Fruit fly (Drosophila melanogaster) whole organism, embryonic: ENCODE results near the gene frj.

Experiments
- Aef1 ChIP-seq: fragments of 200-800 bp; sonication (Bioruptor generic); IDR thresholded peaks from 3 replicates; pipeline ENCODE4 v1.3.6; 2022; ENCODE audit warnings: missing biosample characterization, missing genetic modification characterization
- Blimp-1 ChIP-seq: fragments of 200-800 bp; sonication (Bioruptor generic); optimal IDR thresholded peaks from 3 replicates; lab custom pipeline; 2018; ENCODE audit warnings: missing biosample characterization, missing genetic modification characterization, mild to moderate bottlenecking, moderate library complexity, missing genetic modification reagents
- CG1024 ChIP-seq: fragments of 200-800 bp; sonication (Bioruptor generic); IDR thresholded peaks from 2 replicates; pipeline ENCODE4 v1.3.6; 2022; ENCODE audit warnings: missing biosample characterization, missing genetic modification characterization
- CG12104 ChIP-seq: fragments of 200-800 bp; sonication (Bioruptor generic); optimal IDR thresholded peaks from 3 replicates; lab custom pipeline; 2016; ENCODE audit warnings: missing biosample characterization, missing genetic modification characterization
- CG12155 ChIP-seq: fragments of 200-800 bp; sonication (Bioruptor generic); optimal IDR thresholded peaks from 3 replicates; lab custom pipeline; 2016; ENCODE audit warnings: missing biosample characterization, missing genetic modification characterization
- CG12391 ChIP-seq: fragments of 200-800 bp; sonication (Bioruptor generic); optimal IDR thresholded peaks from 3 replicates; lab custom pipeline; 2018; ENCODE audit warnings: missing biosample characterization, mild to moderate bottlenecking, missing genetic modification characterization, moderate library complexity
- CG15514 ChIP-seq: fragments of 200-800 bp; sonication (Bioruptor generic); optimal IDR thresholded peaks from 3 replicates; lab custom pipeline; 2017; ENCODE audit warnings: missing biosample characterization, missing genetic modification characterization, mild to moderate bottlenecking, moderate library complexity, missing genetic modification reagents
- CG1647 ChIP-seq: fragments of 200-800 bp; sonication (Bioruptor generic); optimal IDR thresholded peaks from 3 replicates; lab custom pipeline; 2016; ENCODE audit warnings: missing biosample characterization, missing genetic modification characterization
- CG18764 ChIP-seq: fragments of 200-800 bp; sonication (Bioruptor generic); optimal IDR thresholded peaks from 3 replicates; lab custom pipeline; 2016; ENCODE audit warnings: missing biosample characterization, missing genetic modification characterization
- CG2120 ChIP-seq: fragments of 200-800 bp; sonication (Bioruptor generic); optimal IDR thresholded peaks from 3 replicates; lab custom pipeline; 2016; ENCODE audit warnings: missing biosample characterization, missing genetic modification characterization
- CG2678 ChIP-seq: fragments of 200-800 bp; sonication (Bioruptor generic); optimal IDR thresholded peaks from 3 replicates; lab custom pipeline; 2019; ENCODE audit warnings: missing biosample characterization, mild to moderate bottlenecking, missing genetic modification characterization, moderate library complexity
- CG31224 ChIP-seq: fragments of 200-800 bp; sonication (Bioruptor generic); IDR thresholded peaks from 2 replicates; pipeline ENCODE4 v1.3.6; 2022; ENCODE audit warnings: missing biosample characterization, missing genetic modification characterization
- CG31365 ChIP-seq: fragments of 200-800 bp; sonication (Bioruptor generic); optimal IDR thresholded peaks from 2 replicates; lab custom pipeline; 2018; ENCODE audit warnings: missing biosample characterization, mild to moderate bottlenecking, missing genetic modification characterization
- CG32767 ChIP-seq: fragments of 200-800 bp; sonication (Bioruptor generic); IDR thresholded peaks from 2 replicates; pipeline ENCODE4 v1.3.6; 2022; ENCODE audit warnings: missing biosample characterization, missing genetic modification characterization
- CG4424 ChIP-seq: fragments of 200-800 bp; sonication (Bioruptor generic); optimal IDR thresholded peaks from 3 replicates; lab custom pipeline; 2016; ENCODE audit warnings: missing biosample characterization, missing genetic modification characterization
- CG7372 ChIP-seq: fragments of 200-800 bp; sonication (Bioruptor generic); IDR thresholded peaks from 2 replicates; pipeline ENCODE4 v1.3.6; 2022; ENCODE audit warnings: missing biosample characterization, missing genetic modification characterization
- CG7786 ChIP-seq: fragments of 200-800 bp; sonication (Bioruptor generic); optimal IDR thresholded peaks from 2 replicates; lab custom pipeline; 2016; ENCODE audit warnings: missing biosample characterization, missing genetic modification characterization
- CG8765 ChIP-seq: fragments of 200-800 bp; sonication (Bioruptor generic); IDR thresholded peaks from 2 replicates; pipeline ENCODE4 v1.3.6; 2022; ENCODE audit warnings: missing biosample characterization, missing genetic modification characterization
- CG8924 ChIP-seq: fragments of 200-800 bp; optimal IDR thresholded peaks from 3 replicates; lab custom pipeline; 2019; ENCODE audit warnings: missing biosample characterization, mild to moderate bottlenecking, missing genetic modification characterization, moderate library complexity
- CG9609 ChIP-seq: fragments of 200-800 bp; sonication (Bioruptor generic); optimal IDR thresholded peaks from 3 replicates; lab custom pipeline; 2016; ENCODE audit warnings: missing biosample characterization, missing genetic modification characterization
- CG9932 ChIP-seq: fragments of 200-800 bp; sonication (Bioruptor generic); IDR thresholded peaks from 2 replicates; pipeline ENCODE4 v1.3.6; 2022; ENCODE audit warnings: missing biosample characterization, missing genetic modification characterization
- D19A ChIP-seq: fragments of 200-800 bp; optimal IDR thresholded peaks from 3 replicates; lab custom pipeline; 2019; ENCODE audit warnings: missing biosample characterization, mild to moderate bottlenecking, missing genetic modification characterization, moderate library complexity
- Doc3 ChIP-seq: fragments of 200-800 bp; sonication (Bioruptor generic); IDR thresholded peaks from 3 replicates; pipeline ENCODE4 v1.3.6; 2022; ENCODE audit warnings: missing biosample characterization, missing genetic modification characterization; ENCODE audit not compliant: partially characterized antibody
- Eip74EF ChIP-seq, 2 experiments: fragments of 200-800 bp in 1 of 2; fragments of >200 bp in 1 of 2; sonication (Bioruptor generic) in 1 of 2; optimal IDR thresholded peaks; 2 replicates each; lab custom pipeline; 2017 to 2019; ENCODE audit warnings: missing biosample characterization in 2 of 2, missing genetic modification characterization in 2 of 2, mild to moderate bottlenecking in 1 of 2, moderate library complexity in 1 of 2
- Elba2 ChIP-seq: fragments of 200-800 bp; sonication (Bioruptor generic); optimal IDR thresholded peaks from 3 replicates; lab custom pipeline; 2016; ENCODE audit warnings: missing biosample characterization, missing genetic modification characterization
- Gsc ChIP-seq: fragments of 200-800 bp; sonication (Bioruptor generic); IDR thresholded peaks from 2 replicates; pipeline ENCODE4 v1.3.6; 2022; ENCODE audit warnings: missing biosample characterization, missing genetic modification characterization
- HmgZ ChIP-seq: fragments of 200-800 bp; sonication (Bioruptor generic); optimal IDR thresholded peaks from 2 replicates; lab custom pipeline; 2018; ENCODE audit warnings: missing biosample characterization, mild to moderate bottlenecking, missing genetic modification characterization
- MESR4 ChIP-seq: fragments of 200-800 bp; sonication (Bioruptor generic); optimal IDR thresholded peaks from 2 replicates; lab custom pipeline; 2018; ENCODE audit warnings: missing biosample characterization, mild to moderate bottlenecking, missing genetic modification characterization, moderate library complexity
- NFAT ChIP-seq: fragments of 200-800 bp; sonication (Bioruptor generic); IDR thresholded peaks from 2 replicates; pipeline ENCODE4 v1.3.6; 2022; ENCODE audit warnings: missing biosample characterization, missing genetic modification characterization
- Nf-YA ChIP-seq: fragments of 200-800 bp; sonication (Bioruptor generic); IDR thresholded peaks from 2 replicates; pipeline ENCODE4 v1.3.6; 2022; ENCODE audit warnings: missing biosample characterization, missing genetic modification characterization
- Nf-YC ChIP-seq: fragments of 200-800 bp; optimal IDR thresholded peaks from 3 replicates; lab custom pipeline; 2019; ENCODE audit warnings: missing biosample characterization, mild to moderate bottlenecking, missing genetic modification characterization, moderate library complexity
- Sin3A ChIP-seq: fragments of >200 bp; optimal IDR thresholded peaks from 2 replicates; lab custom pipeline; 2018
- Sry-δ ChIP-seq: fragments of 200-800 bp; sonication (Bioruptor generic); optimal IDR thresholded peaks from 2 replicates; lab custom pipeline; 2016; ENCODE audit warnings: missing biosample characterization, missing genetic modification characterization
- amos ChIP-seq: fragments of 200-800 bp; sonication (Bioruptor generic); IDR thresholded peaks from 2 replicates; pipeline ENCODE4 v1.3.6; 2022; ENCODE audit warnings: missing biosample characterization, missing genetic modification characterization; ENCODE audit not compliant: partially characterized antibody
- ap ChIP-seq: fragments of 200-800 bp; sonication (Bioruptor generic); IDR thresholded peaks from 2 replicates; pipeline ENCODE4 v1.3.6; 2022; ENCODE audit warnings: missing biosample characterization, missing genetic modification characterization
- bsh ChIP-seq, 2 experiments: fragments of 200-800 bp; sonication (Bioruptor generic); optimal IDR thresholded peaks; 2 replicates each; lab custom pipeline; 2017 to 2018; ENCODE audit warnings: mild to moderate bottlenecking in 2 of 2, missing biosample characterization in 2 of 2, missing genetic modification characterization in 2 of 2, moderate library complexity in 1 of 2
- cg ChIP-seq: fragments of 200-800 bp; sonication (Bioruptor generic); optimal IDR thresholded peaks from 3 replicates; lab custom pipeline; 2019; ENCODE audit warnings: missing biosample characterization, mild to moderate bottlenecking, missing genetic modification characterization, moderate library complexity
- esg ChIP-seq: fragments of 200-800 bp; sonication (Bioruptor generic); conservative IDR thresholded peaks from 2 replicates; pipeline ENCODE4 v1.3.6; 2022; ENCODE audit warnings: missing biosample characterization, missing genetic modification characterization
- fd96Cb ChIP-seq: fragments of 200-800 bp; sonication (Bioruptor generic); optimal IDR thresholded peaks from 2 replicates; lab custom pipeline; 2018; ENCODE audit warnings: missing biosample characterization, mild to moderate bottlenecking, missing genetic modification characterization, moderate library complexity
- gcm ChIP-seq: fragments of 200-800 bp; sonication (Bioruptor generic); optimal IDR thresholded peaks from 2 replicates; lab custom pipeline; 2019; ENCODE audit warnings: missing biosample characterization, mild to moderate bottlenecking, missing genetic modification characterization, moderate library complexity
- grau ChIP-seq: fragments of 200-800 bp; optimal IDR thresholded peaks from 3 replicates; lab custom pipeline; 2019; ENCODE audit warnings: missing biosample characterization, mild to moderate bottlenecking, missing genetic modification characterization, moderate library complexity
- inv ChIP-seq: fragments of 200-800 bp; sonication (Bioruptor generic); IDR thresholded peaks from 2 replicates; pipeline ENCODE4 v1.3.6; 2022; ENCODE audit warnings: missing biosample characterization, missing genetic modification characterization; ENCODE audit not compliant: partially characterized antibody
- pho ChIP-seq: fragments of 200-800 bp; sonication (Bioruptor generic); optimal IDR thresholded peaks from 2 replicates; lab custom pipeline; 2016; ENCODE audit warnings: missing biosample characterization, missing genetic modification characterization
- rib ChIP-seq: fragments of 200-800 bp; sonication (Bioruptor generic); IDR thresholded peaks from 2 replicates; pipeline ENCODE4 v1.3.6; 2022; ENCODE audit warnings: missing biosample characterization, missing genetic modification characterization
- sc ChIP-seq, 3 experiments: fragments of >200 bp in 2 of 3; fragments of 200-800 bp in 1 of 3; sonication (Bioruptor generic) in 1 of 3; optimal IDR thresholded peaks; 2 replicates in 2 of 3; 3 replicates in 1 of 3; lab custom pipeline; 2017; ENCODE audit warnings: mild to moderate bottlenecking in 1 of 3, missing biosample characterization in 1 of 3, missing genetic modification characterization in 1 of 3, missing genetic modification reagents in 1 of 3
- sens ChIP-seq: fragments of 200-800 bp; sonication (Bioruptor generic); peaks from one replicate; lab custom pipeline; 2016; ENCODE audit warnings: missing biosample characterization, missing genetic modification characterization
- sna ChIP-seq: fragments of 200-800 bp; sonication (Bioruptor generic); IDR thresholded peaks from 2 replicates; pipeline ENCODE4 v1.3.6; 2022; ENCODE audit warnings: missing biosample characterization, missing genetic modification characterization; ENCODE audit not compliant: partially characterized antibody
- sob ChIP-seq: fragments of 200-800 bp; sonication (Bioruptor generic); IDR thresholded peaks from 2 replicates; pipeline ENCODE4 v1.3.6; 2022; ENCODE audit warnings: missing biosample characterization, missing genetic modification characterization
- yki ChIP-seq: fragments of >200 bp; optimal IDR thresholded peaks from 3 replicates; lab custom pipeline; 2018
- zf30C ChIP-seq: fragments of 200-800 bp; sonication (Bioruptor generic); optimal IDR thresholded peaks from 3 replicates; lab custom pipeline; 2018; ENCODE audit warnings: missing biosample characterization, mild to moderate bottlenecking, missing genetic modification characterization
- zfh2 ChIP-seq: fragments of 200-800 bp; sonication (Bioruptor generic); optimal IDR thresholded peaks from 2 replicates; lab custom pipeline; 2016; ENCODE audit warnings: missing biosample characterization, missing genetic modification characterization

Gene frj

DNA sequence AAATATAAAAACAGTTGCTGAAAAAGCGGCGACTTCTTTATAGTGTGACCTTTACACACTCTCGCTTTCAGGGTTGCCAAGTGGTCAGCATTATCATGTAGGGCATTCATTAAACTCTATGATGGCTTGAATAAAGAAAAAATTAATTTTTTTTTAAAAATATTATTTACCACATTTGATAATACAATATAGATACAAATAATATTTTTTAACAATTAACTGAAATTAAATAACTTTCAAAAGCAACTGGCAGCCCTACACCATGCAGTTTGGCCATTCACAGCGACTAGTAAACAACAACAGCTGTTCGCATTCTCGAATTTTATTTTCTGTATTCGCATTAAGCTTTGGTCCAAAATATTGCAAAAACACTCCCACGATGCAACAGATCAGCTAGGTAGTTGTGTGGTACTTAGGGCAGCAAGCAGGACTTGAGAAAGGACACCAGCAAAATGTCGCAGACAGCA, 35.0 kb downstream of the frj start, which contains the start of the genes Phf5a and CG31638 (continued):
- TF ChIP-seq inv (no peak), Elba2 (peak; percentile 63), NFAT (GFP tag; lab: Robert Waterston, UW) (peak; percentile 96), sens (GFP tag; lab: Kevin White, UChicago) (peak; percentile 86), pho (GFP tag; lab: Kevin White, UChicago) (no peak), CG7786 (GFP tag; lab: Kevin White, UChicago) (peak; percentile 82), zf30C (GFP tag; lab: Kevin White, UChicago) (no peak), CG9609 (GFP tag; lab: Kevin White, UChicago) (peak; percentile 73), CG18764 (GFP tag; lab: Kevin White, UChicago) (peak; percentile 95), cg (no peak), Sry-δ (no peak), CG32767 (GFP tag; lab: Robert Waterston, UW) (peak; percentile 94), MESR4 (GFP tag; lab: Kevin White, UChicago) (peak; percentile 54), esg (GFP tag; lab: Robert Waterston, UW) (peak; percentile 65), fd96Cb (tag; lab: Kevin White, UChicago) (peak; percentile 97), CG7372 (peak; percentile 97), CG31224 (GFP tag; lab: Robert Waterston, UW) (peak; percentile 92), CG4424 (GFP tag; lab: Kevin White, UChicago) (peak; percentile 97), grau (tag; lab: Kevin White, UChicago) (peak; percentile 82), HmgZ (peak; percentile 97), amos (no peak), CG1647 (GFP tag; lab: Kevin White, UChicago) (no peak), Nf-YC (tag; lab: Kevin White, UChicago) (peak; percentile 89), CG8924 (tag; lab: Kevin White, UChicago) (peak; percentile 92), CG8765 (GFP tag; lab: Robert Waterston, UW) (peak; percentile 96), sob (GFP tag; lab: Robert Waterston, UW) (peak; percentile 71), gcm (GFP tag; lab: Kevin White, UChicago) (peak; percentile 95), CG9932 (GFP tag; lab: Robert Waterston, UW) (peak; percentile 85), Doc3 (no peak), Gsc (GFP tag; lab: Robert Waterston, UW) (peak; percentile 87), ap (GFP tag; lab: Robert Waterston, UW) (peak; percentile 66; the same call in 1 of the 2 replicates), Sin3A (lab: Kevin White, UChicago) (peak; percentile 47), rib (GFP tag; lab: Robert Waterston, UW) (no peak), D19A (tag; lab: Kevin White, UChicago) (peak; percentile 54), bsh (GFP tag; optimal IDR thresholded peaks at IDR 0.05; lab: Kevin White, UChicago) (peak; percentile 50 to 68), CG12155 (GFP tag; lab: Kevin White, UChicago) (peak; percentile 76), zfh2 (GFP tag; lab: Kevin White, UChicago) (peak; percentile 90), CG12104 (GFP tag; lab: Kevin White, UChicago) (peak; percentile 58), CG15514 (GFP tag; lab: Kevin White, UChicago) (peak; percentile 87), CG2678 (tag; lab: Kevin White, UChicago) (peak; percentile 96), Blimp-1 (GFP tag; lab: Kevin White, UChicago) (peak; percentile 99), CG2120 (peak; percentile 93), sc (optimal IDR thresholded peaks at IDR 0.05; lab: Kevin White, UChicago) (no peak), sc (GFP tag; optimal IDR thresholded peaks at IDR 0.05; lab: Kevin White, UChicago) (peak; percentile 91), sna (no peak; the same call in 1 of the 2 replicates), CG31365 (tag; lab: Kevin White, UChicago) (peak; percentile 35), CG12391 (tag; lab: Kevin White, UChicago) (peak; percentile 99), Aef1 (GFP tag; lab: Robert Waterston, UW) (peak; percentile 51; the same call in 2 of the 3 replicates), CG1024 (GFP tag; lab: Robert Waterston, UW) (peak; percentile 64), Eip74EF (GFP tag; optimal IDR thresholded peaks at IDR 0.05; lab: Kevin White, UChicago) (peak in 1 of 2 experiments; percentile 51), Nf-YA (GFP tag; lab: Robert Waterston, UW) (no peak), yki (no peak)
